Fruit fly (Drosophila melanogaster): ENCODE data around the gene RpS14b.

RpS14b gene

DNA sequence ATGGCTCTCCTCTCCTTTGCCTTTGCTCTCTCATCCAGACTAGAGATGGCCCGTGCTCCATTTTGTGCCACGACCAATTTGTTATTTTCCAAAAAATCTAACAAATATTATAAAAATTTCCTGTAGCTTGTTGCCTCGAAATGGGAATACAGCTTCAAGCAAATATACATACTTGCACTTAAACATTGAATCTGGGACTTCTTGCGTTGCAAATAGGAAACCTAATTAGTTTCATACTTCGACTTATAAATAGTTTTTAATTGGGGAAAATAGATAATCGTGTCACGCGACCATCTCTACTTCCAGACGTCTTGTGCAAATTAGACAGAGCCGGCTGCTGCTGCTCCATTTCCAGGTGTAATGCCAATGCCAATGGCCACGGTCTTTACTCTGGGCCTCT, 35.7 kb downstream of the RpS14b start (continued):
- TF ChIP-seq CG14014 (GFP tag; IDR thresholded peaks at IDR 0.05) (0 out of 2 replicates have a peak, but pooled peaks have one; percentile 25), CG4424 (GFP tag; optimal IDR thresholded peaks at IDR 0.05) (peak; percentile 46), cg (GFP tag; optimal IDR thresholded peaks at IDR 0.05) (no peak), emc (GFP tag; optimal IDR thresholded peaks at IDR 0.05) (peak; percentile 6), bsh (GFP tag; optimal IDR thresholded peaks at IDR 0.05) (peak; percentile 47 to 81), CG9437 (GFP tag; optimal IDR thresholded peaks at IDR 0.05) (peak; percentile 13), CG1647 (GFP tag; optimal IDR thresholded peaks at IDR 0.05) (no peak), tap (tag; optimal IDR thresholded peaks at IDR 0.05) (peak; percentile 18), prd (optimal IDR thresholded peaks at IDR 0.05) (no peak), prd (GFP tag; IDR thresholded peaks at IDR 0.05) (no peak; the same call in 1 of the 3 replicates), NFAT (GFP tag; IDR thresholded peaks at IDR 0.05) (no peak), phol (tag; optimal IDR thresholded peaks at IDR 0.05) (peak; percentile 64), CG15479 (GFP tag; optimal IDR thresholded peaks at IDR 0.05) (no peak), Atf6 (GFP tag; IDR thresholded peaks at IDR 0.05) (no peak), CG18011 (GFP tag; optimal IDR thresholded peaks at IDR 0.05) (no peak), grau (tag; optimal IDR thresholded peaks at IDR 0.05) (peak; percentile 65), CG10654 (GFP tag; optimal IDR thresholded peaks at IDR 0.05) (no peak), run (tag; optimal IDR thresholded peaks at IDR 0.05) (no peak), Dref (GFP tag; IDR thresholded peaks at IDR 0.05) (no peak), Fer1 (GFP tag; optimal IDR thresholded peaks at IDR 0.05) (peak; percentile 68), ab (GFP tag; optimal IDR thresholded peaks at IDR 0.05) (no peak), sim (GFP tag; IDR thresholded peaks at IDR 0.05) (no peak), NK7.1 (GFP tag; optimal IDR thresholded peaks at IDR 0.05) (no peak), hkb (optimal IDR thresholded peaks at IDR 0.05) (no peak), hkb (GFP tag; IDR thresholded peaks at IDR 0.05) (peak; percentile 35; the same call in 1 of the 2 replicates), CrebB (tag; optimal IDR thresholded peaks at IDR 0.05) (no peak), CG3281 (GFP tag; optimal IDR thresholded peaks at IDR 0.05) (peak; percentile 43), CG1529 (GFP tag; optimal IDR thresholded peaks at IDR 0.05) (peak; percentile 28), fu2 (GFP tag; optimal IDR thresholded peaks at IDR 0.05) (no peak), CG6765 (GFP tag; optimal IDR thresholded peaks at IDR 0.05) (no peak), luna (GFP tag; optimal IDR thresholded peaks at IDR 0.05) (no peak), CG11723 (GFP tag; optimal IDR thresholded peaks at IDR 0.05) (no peak), nerfin-1 (tag; optimal IDR thresholded peaks at IDR 0.05) (peak; percentile 23), tx (GFP tag; optimal IDR thresholded peaks at IDR 0.05) (no peak), usp (GFP tag; optimal IDR thresholded peaks at IDR 0.05) (no peak), seq (GFP tag; IDR thresholded peaks at IDR 0.05) (0 out of 2 replicates have a peak, but pooled peaks have one; percentile 12), CG11696 (GFP tag; IDR thresholded peaks at IDR 0.05) (no peak), nom (GFP tag; optimal IDR thresholded peaks at IDR 0.05) (peak; percentile 73), gcm (GFP tag; optimal IDR thresholded peaks at IDR 0.05) (peak; percentile 26), Mrtf (GFP tag; IDR thresholded peaks at IDR 0.05) (no peak), CG15696 (tag; optimal IDR thresholded peaks at IDR 0.05) (peak; percentile 62), croc (GFP tag; conservative IDR thresholded peaks at IDR 0.05) (no peak), CG6272 (GFP tag; IDR thresholded peaks at IDR 0.05) (no peak), chm (GFP tag; IDR thresholded peaks at IDR 0.05) (no peak), her (GFP tag; optimal IDR thresholded peaks at IDR 0.05) (no peak), CG10274 (GFP tag; optimal IDR thresholded peaks at IDR 0.05) (no peak), unpg (GFP tag; optimal IDR thresholded peaks at IDR 0.05) (peak; percentile 61), CG6854 (GFP tag; optimal IDR thresholded peaks at IDR 0.05) (peak; percentile 17), D19B (GFP tag; optimal IDR thresholded peaks at IDR 0.05) (peak; percentile 11), Oaz (GFP tag; IDR thresholded peaks at IDR 0.05) (no peak), CG12391 (tag; optimal IDR thresholded peaks at IDR 0.05) (peak; percentile 60), Med (GFP tag) (peak; percentile 88)
